Fruit fly (Drosophila melanogaster) whole organism, adult: ENCODE measurements around the gene Phlpp.

Experiments
- CG11617 ChIP-seq: fragments of 200-800 bp; sonication (Bioruptor generic); optimal IDR thresholded peaks from 2 replicates; lab custom pipeline; 2017; ENCODE audit warnings: mild to moderate bottlenecking, missing biosample characterization, missing genetic modification reagents, missing genetic modification characterization
- CG12768 ChIP-seq: fragments of 200-800 bp; sonication (Bioruptor generic); optimal IDR thresholded peaks from 2 replicates; lab custom pipeline; 2017; ENCODE audit warnings: missing biosample characterization, missing genetic modification characterization, mild to moderate bottlenecking, moderate library complexity, missing genetic modification reagents
- CG14711 ChIP-seq: fragments of 200-800 bp; sonication (Bioruptor generic); optimal IDR thresholded peaks from 2 replicates; lab custom pipeline; 2018; ENCODE audit warnings: missing biosample characterization, mild to moderate bottlenecking, missing genetic modification characterization, moderate library complexity
- CG1620 ChIP-seq: fragments of 200-800 bp; sonication (Bioruptor generic); optimal IDR thresholded peaks from 2 replicates; lab custom pipeline; 2016; ENCODE audit warnings: missing biosample characterization, missing genetic modification characterization
- CG33017 ChIP-seq: fragments of 200-800 bp; sonication (Bioruptor generic); optimal IDR thresholded peaks from 2 replicates; lab custom pipeline; 2018; ENCODE audit warnings: missing biosample characterization, mild to moderate bottlenecking, missing genetic modification characterization, moderate library complexity
- CG5204 ChIP-seq: fragments of 200-800 bp; sonication (Bioruptor generic); optimal IDR thresholded peaks from 2 replicates; lab custom pipeline; 2016; ENCODE audit warnings: missing biosample characterization, missing genetic modification characterization
- CG7045 ChIP-seq: fragments of 200-800 bp; sonication (Bioruptor generic); optimal IDR thresholded peaks from 2 replicates; lab custom pipeline; 2017; ENCODE audit warnings: missing biosample characterization, mild to moderate bottlenecking, missing genetic modification characterization
- CG7101 ChIP-seq: fragments of 200-800 bp; sonication (Bioruptor generic); optimal IDR thresholded peaks from 2 replicates; lab custom pipeline; 2018; ENCODE audit warnings: missing biosample characterization, mild to moderate bottlenecking, missing genetic modification characterization, moderate library complexity
- Clk ChIP-seq: fragments of 200-800 bp; sonication (Bioruptor generic); optimal IDR thresholded peaks from 2 replicates; lab custom pipeline; 2017; ENCODE audit warnings: missing biosample characterization, missing genetic modification characterization
- Crg-1 ChIP-seq: fragments of 200-800 bp; sonication (Bioruptor generic); optimal IDR thresholded peaks from 2 replicates; lab custom pipeline; 2016; ENCODE audit warnings: missing biosample characterization, missing genetic modification characterization
- Hr96 ChIP-seq: fragments of 200-800 bp; sonication (Bioruptor generic); optimal IDR thresholded peaks from 2 replicates; lab custom pipeline; 2016; ENCODE audit warnings: missing biosample characterization, missing genetic modification characterization
- Mnt ChIP-seq: fragments of 200-800 bp; sonication (Bioruptor generic); optimal IDR thresholded peaks from 2 replicates; lab custom pipeline; 2016; ENCODE audit warnings: missing biosample characterization, mild to moderate bottlenecking, missing genetic modification characterization
- bab1 ChIP-seq: fragments of 200-800 bp; sonication (Bioruptor generic); optimal IDR thresholded peaks from 3 replicates; lab custom pipeline; 2019; ENCODE audit warnings: missing biosample characterization, mild to moderate bottlenecking, missing genetic modification characterization, moderate library complexity
- cic ChIP-seq: fragments of 200-800 bp; sonication (Bioruptor generic); optimal IDR thresholded peaks from 2 replicates; lab custom pipeline; 2017; ENCODE audit warnings: missing biosample characterization, mild to moderate bottlenecking, missing genetic modification characterization, moderate library complexity
- cnc ChIP-seq, 2 experiments: fragments of >200 bp; optimal IDR thresholded peaks; 2 replicates each; lab custom pipeline; 2017
- kay ChIP-seq: fragments of 200-800 bp; sonication (Bioruptor generic); peaks from one replicate; lab custom pipeline; 2016; ENCODE audit warnings: missing biosample characterization, missing genetic modification characterization, borderline replicate concordance
- ovo ChIP-seq: fragments of 200-800 bp; sonication (Bioruptor generic); optimal IDR thresholded peaks from 2 replicates; lab custom pipeline; 2016; ENCODE audit warnings: missing biosample characterization, missing genetic modification characterization
- pad ChIP-seq: fragments of 200-800 bp; sonication (Bioruptor generic); optimal IDR thresholded peaks from 3 replicates; lab custom pipeline; 2017; ENCODE audit warnings: missing biosample characterization, missing genetic modification characterization, mild to moderate bottlenecking, moderate library complexity, missing genetic modification reagents
- tj ChIP-seq: fragments of 200-800 bp; sonication (Bioruptor generic); optimal IDR thresholded peaks from 3 replicates; lab custom pipeline; 2017; ENCODE audit warnings: missing biosample characterization, mild to moderate bottlenecking, missing genetic modification characterization, moderate library complexity
- toe ChIP-seq: fragments of 200-800 bp; sonication (Bioruptor generic); optimal IDR thresholded peaks from 2 replicates; lab custom pipeline; 2016; ENCODE audit warnings: missing biosample characterization, missing genetic modification characterization

Phlpp gene

dm6 chr2L:19058916-19059315, at the start of gene Phlpp:
Gene Phlpp, plus strand, starts transcription at chr2L:19059129.
- TF ChIP-seq Clk = no peak
- TF ChIP-seq bab1 = peak; percentile 42

- TF ChIP-seq CG11617 (GFP tag; lab: Kevin White, UChicago) (peak; percentile 91), pad (GFP tag; lab: Kevin White, UChicago) (peak; percentile 79), Clk (peak; percentile 88), CG33017 (tag; lab: Kevin White, UChicago) (peak; percentile 88), CG7101 (tag; lab: Kevin White, UChicago) (peak; percentile 94), Mnt (peak; percentile 97), Crg-1 (GFP tag; lab: Kevin White, UChicago) (peak; percentile 94), cnc (optimal IDR thresholded peaks at IDR 0.05; lab: Kevin White, UChicago) (no peak), cic (peak; percentile 85), tj (GFP tag; lab: Kevin White, UChicago) (peak; percentile 75), kay (no peak), CG12768 (GFP tag; lab: Kevin White, UChicago) (peak; percentile 85), toe (peak; percentile 59), CG7045 (peak; percentile 78), ovo (GFP tag; lab: Kevin White, UChicago) (peak; percentile 85), CG5204 (peak; percentile 57), CG14711 (tag; lab: Kevin White, UChicago) (peak; percentile 80), bab1 (peak; percentile 94), Hr96 (peak; percentile 90), CG1620 (peak; percentile 85)
Observed at dm6 chr2L:19009130-19009529, 49.8 kb upstream of the Phlpp start, which contains the start of gene RpL30. Gene RpL30, minus strand, starts transcription at chr2L:19009306.

dm6 chr2L:19010037-19010436, 48.9 kb upstream of the Phlpp start:
- no peak for TF ChIP-seq ovo (GFP tag; lab: Kevin White, UChicago)

- TF ChIP-seq cic (no peak), CG33017 (tag; lab: Kevin White, UChicago) (no peak), bab1 (no peak), cnc (optimal IDR thresholded peaks at IDR 0.05; lab: Kevin White, UChicago) (no peak), Mnt (no peak), ovo (GFP tag; lab: Kevin White, UChicago) (no peak), Crg-1 (GFP tag; lab: Kevin White, UChicago) (no peak), pad (GFP tag; lab: Kevin White, UChicago) (no peak), tj (GFP tag; lab: Kevin White, UChicago) (no peak), CG11617 (GFP tag; lab: Kevin White, UChicago) (no peak), Hr96 (no peak), toe (no peak), Clk (no peak), CG1620 (no peak), CG5204 (no peak), CG12768 (GFP tag; lab: Kevin White, UChicago) (no peak), CG14711 (tag; lab: Kevin White, UChicago) (no peak), kay (no peak), CG7045 (no peak), CG7101 (tag; lab: Kevin White, UChicago) (no peak)
Observed at dm6 chr2L:19010566-19010965, 48.4 kb upstream of the Phlpp start, which contains the start of gene robl37BC. Gene robl37BC, plus strand, starts transcription at chr2L:19010866.

dm6 chr2L:19011895-19012645, 46.9 kb upstream of the Phlpp start:
- TF ChIP-seq Crg-1 (GFP tag; lab: Kevin White, UChicago) (no peak), ovo (GFP tag; lab: Kevin White, UChicago) (no peak), CG5204 (no peak), Clk (no peak), Hr96 (no peak), tj (GFP tag; lab: Kevin White, UChicago) (no peak), CG7101 (tag; lab: Kevin White, UChicago) (peak; percentile 14), cic (no peak), toe (no peak), Mnt (no peak), CG7045 (no peak), CG14711 (tag; lab: Kevin White, UChicago) (no peak), CG33017 (tag; lab: Kevin White, UChicago) (peak; percentile 56), CG11617 (GFP tag; lab: Kevin White, UChicago) (no peak), bab1 (no peak)

dm6 chr2L:19012776-19013328, 46.1 kb upstream of the Phlpp start:
- TF ChIP-seq Hr96 = no peak
- TF ChIP-seq CG11617 (GFP tag; lab: Kevin White, UChicago) = no peak
- TF ChIP-seq toe = no peak
